Worm (Caenorhabditis elegans): ENCODE data around the gene B0454.26.
"Not testable (repeated sequence)": the region's sequence is repeated elsewhere in the genome, so short reads cannot be mapped to it uniquely, and the experiment has no call there.

The B0454.26 gene

DNA sequence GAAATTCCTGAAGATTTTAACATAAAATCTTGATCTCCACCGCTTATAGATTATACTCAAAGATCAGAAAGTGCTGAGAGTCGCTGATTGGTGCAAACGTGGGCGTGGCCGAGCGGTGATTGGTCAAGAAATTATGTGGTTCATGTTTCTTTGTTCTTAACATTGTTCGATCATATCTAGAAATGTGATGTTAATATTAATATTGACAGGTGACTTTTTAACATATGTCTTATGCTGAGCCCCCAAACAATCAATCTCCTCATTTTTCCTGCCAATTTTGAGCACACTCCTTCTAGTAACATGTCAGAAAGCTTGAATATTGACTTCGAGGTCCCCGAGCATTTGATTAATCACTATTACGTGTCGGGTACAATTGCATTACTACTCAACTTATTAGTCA lies 5.7 kb upstream of the B0454.26 start, which contains the start of gene sri-29:
Gene sri-29 (plus strand): TSS at position 301 of the 400 bp plus-strand sequence.
- TF ChIP-seq mec-3 (tag; optimal IDR thresholded peaks at IDR 0.05; ENCODE audit: borderline replicate concordance) (no peak), pax-1 (tag; optimal IDR thresholded peaks at IDR 0.05) (no peak), ceh-19 (GFP tag; optimal IDR thresholded peaks at IDR 0.05) (no peak), pha-2 (tag; optimal IDR thresholded peaks at IDR 0.05) (no peak), che-1 (tag; optimal IDR thresholded peaks at IDR 0.05) (no peak), fkh-6 (tag; optimal IDR thresholded peaks at IDR 0.05) (no peak), C08G9.2 (tag; optimal IDR thresholded peaks at IDR 0.05) (no peak), ama-1 (optimal IDR thresholded peaks at IDR 0.05) (no peak), ceh-22 (tag; optimal IDR thresholded peaks at IDR 0.05) (no peak), unc-55 (GFP tag; optimal IDR thresholded peaks at IDR 0.05) (no peak), rnt-1 (tag; optimal IDR thresholded peaks at IDR 0.05) (no peak), unc-86 (tag; optimal IDR thresholded peaks at IDR 0.05) (no peak), ceh-45 (GFP tag; IDR thresholded peaks at IDR 0.05) (no peak), sdc-2 (tag; optimal IDR thresholded peaks at IDR 0.05) (no peak), fax-1 (tag; optimal IDR thresholded peaks at IDR 0.05) (no peak)

DNA sequence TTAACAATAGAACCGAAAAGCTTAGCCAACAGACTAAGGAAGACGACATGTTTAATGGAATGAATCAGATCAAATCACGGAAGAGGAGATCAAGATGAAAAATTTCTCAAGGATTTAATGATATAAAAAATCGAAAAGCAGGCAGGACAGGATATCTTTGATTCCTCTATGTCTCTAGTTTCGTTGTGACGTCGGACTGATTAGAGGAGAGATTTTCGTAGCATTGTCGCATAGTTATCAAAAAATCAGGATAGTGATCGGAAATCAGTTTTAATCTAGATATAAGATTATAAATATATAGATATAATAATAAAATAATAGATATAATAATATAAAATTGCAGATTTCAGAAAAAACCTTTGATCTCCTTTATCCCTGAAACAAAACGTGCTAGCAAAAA lies 5.0 kb upstream of the B0454.26 start, which contains the start of gene B0454.8:
Gene B0454.8 (minus strand): TSS at position 101 of the 400 bp plus-strand sequence.
- TF ChIP-seq lin-11 (tag; optimal IDR thresholded peaks at IDR 0.05) (no peak), npax-4 (tag; optimal IDR thresholded peaks at IDR 0.05) (no peak), ceh-24 (tag; optimal IDR thresholded peaks at IDR 0.05) (no peak), elt-2 (tag; optimal IDR thresholded peaks at IDR 0.05) (no peak), lim-6 (tag; optimal IDR thresholded peaks at IDR 0.05) (no peak), madf-2 (tag; optimal IDR thresholded peaks at IDR 0.05) (no peak), ceh-19 (GFP tag; optimal IDR thresholded peaks at IDR 0.05) (no peak), ceh-2 (tag; optimal IDR thresholded peaks at IDR 0.05) (no peak)

DNA sequence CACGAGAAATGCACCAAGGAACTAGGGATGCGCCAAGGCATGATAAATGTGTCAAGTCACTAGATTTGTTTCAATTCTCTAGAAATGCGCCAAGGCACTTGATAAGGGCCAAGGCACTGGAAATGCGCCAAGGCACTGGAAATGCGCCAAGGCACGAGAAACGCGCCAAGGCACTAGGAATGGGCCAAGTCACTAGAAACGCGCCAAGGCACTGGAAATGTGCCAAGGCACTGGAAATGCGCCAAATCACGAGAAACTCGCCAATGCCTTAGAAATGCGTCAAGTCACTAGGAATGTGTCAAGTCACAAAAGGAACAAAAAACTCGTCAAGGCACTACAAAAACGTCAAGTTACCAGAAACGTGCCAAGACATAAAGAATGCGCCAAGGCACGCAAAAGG lies 2.0 kb downstream of the B0454.26 start:
- TF ChIP-seq ceh-2 (tag; optimal IDR thresholded peaks at IDR 0.05) (peak; percentile 15), unc-3 (GFP tag; conservative IDR thresholded peaks at IDR 0.05) (no peak), unc-3 (tag; optimal IDR thresholded peaks at IDR 0.05) (no peak), nhr-11 (tag; optimal IDR thresholded peaks at IDR 0.05) (no peak), madf-2 (tag; optimal IDR thresholded peaks at IDR 0.05) (no peak)

DNA sequence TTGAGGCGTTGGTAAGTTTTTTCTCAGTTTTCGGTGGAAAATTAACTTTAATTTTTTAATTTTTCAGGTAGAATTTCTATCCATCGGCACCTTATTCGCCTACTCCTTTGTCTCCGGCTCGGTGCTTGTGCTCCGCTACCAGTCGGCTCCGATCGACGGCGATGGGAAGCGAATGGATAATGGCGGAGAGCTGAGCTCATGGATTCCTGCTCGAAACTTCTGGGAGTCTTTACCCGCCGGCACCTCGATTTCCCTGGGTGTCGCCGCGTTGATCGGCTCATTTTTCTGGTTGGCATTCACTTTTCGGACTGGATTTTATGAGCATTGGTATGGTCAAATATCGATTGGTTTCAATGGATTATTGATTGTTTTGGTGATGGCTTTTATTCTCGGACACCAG lies 3.4 kb downstream of the B0454.26 start:
- TF ChIP-seq unc-3 (GFP tag; conservative IDR thresholded peaks at IDR 0.05) (no peak), unc-3 (tag; optimal IDR thresholded peaks at IDR 0.05) (no peak), ets-4 (tag; optimal IDR thresholded peaks at IDR 0.05) (no peak), nfya-1 (tag; optimal IDR thresholded peaks at IDR 0.05) (no peak), ceh-34 (tag; optimal IDR thresholded peaks at IDR 0.05) (no peak), pha-2 (tag; optimal IDR thresholded peaks at IDR 0.05) (no peak), fkh-6 (tag; optimal IDR thresholded peaks at IDR 0.05) (no peak), rnt-1 (tag; optimal IDR thresholded peaks at IDR 0.05) (no peak), sdc-2 (tag; optimal IDR thresholded peaks at IDR 0.05) (no peak), fax-1 (tag; optimal IDR thresholded peaks at IDR 0.05) (no peak), unc-86 (tag; optimal IDR thresholded peaks at IDR 0.05) (no peak), pros-1 (tag; optimal IDR thresholded peaks at IDR 0.05) (no peak), unc-42 (tag; optimal IDR thresholded peaks at IDR 0.05) (no peak), unc-55 (GFP tag; optimal IDR thresholded peaks at IDR 0.05) (no peak), ceh-2 (tag; optimal IDR thresholded peaks at IDR 0.05) (no peak), npax-4 (tag; optimal IDR thresholded peaks at IDR 0.05) (no peak)

DNA sequence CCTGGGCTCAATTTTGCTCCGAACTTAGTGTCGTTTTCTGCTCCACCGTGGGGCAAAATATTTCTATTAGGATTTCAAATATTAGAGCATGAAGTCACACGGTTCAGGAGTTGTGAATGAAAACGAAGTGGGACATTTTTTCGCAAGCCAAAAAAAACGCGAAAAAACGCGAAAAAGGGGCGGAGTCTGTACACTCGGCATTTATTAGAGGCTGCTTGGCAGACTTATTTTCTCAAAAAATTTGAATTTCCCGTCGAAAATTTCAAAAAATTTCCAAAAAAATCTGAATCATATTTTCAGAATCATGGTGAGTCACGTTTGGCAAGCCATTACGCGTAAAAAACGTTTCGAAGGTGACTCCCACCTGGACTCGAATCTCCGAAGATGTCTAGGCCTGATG lies 5.9 kb downstream of the B0454.26 start, which contains the start of gene B0454.6:
Gene B0454.6 (plus strand): TSS at position 301 of the 400 bp plus-strand sequence.
- not testable (repeated sequence) for TF ChIP-seq zip-5, hlh-8, ceh-31 (tag; optimal IDR thresholded peaks at IDR 0.05)

DNA sequence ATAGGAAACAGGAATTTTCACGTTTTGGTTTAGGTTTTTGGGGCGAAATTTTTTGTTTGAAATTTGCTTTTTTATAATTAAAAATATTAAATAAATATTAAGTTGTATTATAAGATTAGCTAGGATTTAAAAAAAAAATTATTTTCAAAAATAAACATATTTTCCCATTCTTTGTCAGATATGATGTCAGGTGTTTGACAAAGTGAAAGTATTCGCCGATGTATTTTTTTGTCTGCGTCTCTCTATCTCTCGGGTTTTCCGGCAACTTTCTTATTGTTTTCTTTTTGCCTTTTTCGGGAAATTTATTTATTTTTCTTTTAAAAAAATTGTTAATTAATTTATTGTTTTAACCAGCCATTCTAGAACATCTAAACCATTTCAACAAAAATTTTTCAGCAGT lies 7.9 kb downstream of the B0454.26 start:
- TF ChIP-seq gmeb-2 (tag; optimal IDR thresholded peaks at IDR 0.05), result no peak
- TF ChIP-seq pax-1 (tag; optimal IDR thresholded peaks at IDR 0.05), result no peak
- TF ChIP-seq elt-4 (tag; optimal IDR thresholded peaks at IDR 0.05), result no peak
